Fruit fly (Drosophila melanogaster): ENCODE results near the gene ergic53.

Gene ergic53

DNA sequence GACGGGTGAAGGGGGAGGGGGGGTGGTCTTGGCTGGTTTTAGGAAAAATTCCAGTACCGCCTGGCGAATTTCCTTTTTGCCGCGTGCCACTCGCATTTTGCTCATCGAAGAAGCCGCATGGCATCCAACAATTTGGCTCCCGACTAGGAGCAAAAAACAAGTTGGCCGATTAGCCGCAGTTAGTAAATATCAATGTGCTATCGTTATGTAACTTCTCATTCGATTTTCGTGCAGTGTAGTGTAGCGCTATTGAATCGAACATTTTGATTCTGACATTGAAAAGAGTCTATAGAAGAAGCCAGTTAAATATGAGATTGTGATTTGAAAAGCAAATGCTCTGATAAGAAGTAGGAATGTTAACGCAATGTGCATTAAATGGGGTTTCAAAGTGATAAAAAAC is 5.1 kb upstream of the ergic53 start:
- no peak for TF ChIP-seq noc (tag; optimal IDR thresholded peaks at IDR 0.05)

dm6 chr3L:8536387-8536786 is 1.6 kb downstream of the ergic53 start:
- no peak for TF ChIP-seq noc (tag; optimal IDR thresholded peaks at IDR 0.05)

DNA sequence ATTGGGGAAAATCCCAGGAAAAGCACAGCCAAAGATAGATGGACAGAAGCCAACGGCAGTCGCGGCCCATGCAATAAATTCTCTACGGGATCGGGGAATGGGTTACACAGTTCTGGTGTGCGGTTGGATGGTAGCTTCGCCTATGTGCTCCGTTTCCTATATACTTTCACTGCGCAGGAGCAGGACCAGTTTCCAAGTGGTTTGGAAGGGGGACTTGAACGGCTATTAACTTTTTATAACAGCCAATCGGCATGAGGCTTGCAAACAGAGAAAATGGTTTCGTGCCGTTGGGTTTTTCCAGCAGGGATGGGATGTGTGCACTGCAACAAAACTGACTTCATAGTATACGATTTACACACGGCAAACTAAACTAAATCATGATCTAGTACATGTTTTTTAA is 3.6 kb downstream of the ergic53 start:
- TF ChIP-seq noc (tag; optimal IDR thresholded peaks at IDR 0.05) = no peak

DNA sequence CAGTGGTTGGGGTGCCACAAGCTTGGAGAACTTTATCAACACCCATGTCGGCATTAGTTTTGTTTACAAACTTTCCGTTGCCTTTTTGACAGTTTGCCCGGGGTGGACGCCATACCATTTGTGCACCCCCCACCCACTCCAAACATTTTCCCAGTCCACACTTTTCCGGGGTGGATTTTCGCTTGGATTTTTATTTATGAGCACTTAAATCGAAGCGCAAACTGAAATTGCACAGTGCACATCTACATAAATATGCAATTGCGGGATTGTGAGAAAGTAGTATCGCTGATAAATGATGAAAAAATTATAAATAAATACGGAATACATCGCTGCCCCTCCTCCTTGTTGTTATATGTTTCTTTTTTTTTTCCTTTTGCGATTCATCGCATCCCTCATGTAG is 5.7 kb downstream of the ergic53 start:
- TF ChIP-seq noc (tag; optimal IDR thresholded peaks at IDR 0.05) = no peak

- TF ChIP-seq noc (tag; optimal IDR thresholded peaks at IDR 0.05) = no peak
Measured at dm6 chr3L:8541669-8542068, 6.9 kb downstream of the ergic53 start.

dm6 chr3L:8542213-8542612 is 7.4 kb downstream of the ergic53 start:
- no peak for TF ChIP-seq noc (tag; optimal IDR thresholded peaks at IDR 0.05)

DNA sequence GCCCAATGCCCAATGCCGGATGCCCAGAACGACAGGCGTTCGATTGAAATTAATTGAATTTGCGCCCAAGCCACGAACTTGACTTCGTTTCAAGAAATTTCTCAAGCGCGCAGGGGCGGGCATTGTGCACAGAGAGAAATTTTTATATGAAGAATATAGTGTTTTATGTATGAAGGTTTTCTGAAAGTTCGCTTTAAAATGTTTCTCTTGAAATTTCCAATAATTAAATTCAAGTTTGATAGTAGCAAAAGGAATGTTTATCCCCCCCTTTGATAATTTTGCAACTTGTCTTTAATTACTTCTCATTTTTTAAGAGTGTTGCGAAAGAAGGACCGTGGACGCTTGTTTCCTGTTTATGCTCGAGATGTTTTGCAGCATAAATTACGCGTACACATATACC is 9.1 kb downstream of the ergic53 start:
- no peak for TF ChIP-seq noc (tag; optimal IDR thresholded peaks at IDR 0.05)

DNA sequence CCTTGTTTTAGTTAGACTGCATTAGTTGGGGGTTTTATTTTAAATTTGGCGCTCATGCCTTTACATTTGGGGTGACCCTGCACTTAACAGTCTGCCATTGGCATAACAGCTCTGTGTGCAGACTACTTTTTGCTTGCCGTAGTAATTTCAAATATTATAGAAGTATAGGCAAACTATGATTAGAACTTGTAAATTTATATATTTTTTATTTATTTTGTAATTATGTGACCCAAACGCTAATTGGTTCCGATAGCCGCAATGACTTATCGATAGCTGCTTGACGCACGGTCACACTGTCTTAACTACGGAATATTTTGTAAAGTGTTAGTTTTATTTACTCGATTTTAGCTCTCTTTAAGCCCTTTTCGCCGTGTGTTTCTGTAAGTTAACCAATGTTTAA is 9.9 kb downstream of the ergic53 start, which contains the start of gene rhea:
TSS of gene rhea (plus strand) at position 292 of the 400 bp plus-strand sequence.
- no peak for TF ChIP-seq noc (tag; optimal IDR thresholded peaks at IDR 0.05)

- TF ChIP-seq noc (tag; optimal IDR thresholded peaks at IDR 0.05) = peak; percentile 10
Measured at dm6 chr3L:8545473-8545872, 10.7 kb downstream of the ergic53 start.

DNA sequence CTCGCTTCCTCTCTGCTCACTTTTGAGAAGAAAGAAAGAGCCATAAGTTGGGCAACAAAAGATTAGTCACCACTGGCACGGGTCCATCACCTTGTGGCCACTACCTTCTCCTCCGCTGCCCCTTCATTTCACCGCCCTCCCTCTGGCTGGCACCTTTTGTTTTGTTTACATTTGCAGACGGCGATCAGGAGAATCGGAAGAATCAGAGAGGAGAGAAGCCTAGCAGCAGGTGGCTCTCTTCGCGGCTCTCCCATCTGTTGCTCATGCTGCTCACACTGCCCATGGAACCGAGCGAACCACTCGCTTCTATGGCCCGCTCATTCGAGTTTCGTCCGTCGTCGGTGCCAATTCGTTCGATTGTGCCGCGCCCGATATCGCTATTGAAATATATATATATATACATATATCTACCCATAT is 11.6 kb downstream of the ergic53 start:
- TF ChIP-seq noc (tag; optimal IDR thresholded peaks at IDR 0.05) = peak; percentile 37

DNA sequence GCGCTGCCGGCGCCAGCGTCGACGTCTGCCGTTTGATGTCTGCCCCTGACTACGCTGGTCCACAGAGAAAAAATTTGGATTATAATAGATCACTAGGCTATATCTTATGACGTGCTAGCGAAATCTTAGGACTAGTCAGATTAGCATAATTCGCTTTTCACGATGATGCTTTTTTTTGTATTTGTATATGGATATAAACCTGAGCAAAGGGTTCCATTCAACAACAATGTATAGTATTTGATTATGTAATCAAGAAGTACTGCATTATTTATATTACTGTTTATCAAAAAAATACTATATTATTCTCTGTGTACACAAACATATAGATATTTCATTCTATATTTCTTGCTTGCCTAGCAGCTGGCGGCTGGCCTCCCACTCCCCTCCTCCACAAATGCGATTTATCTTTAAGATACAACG is 12.3 kb downstream of the ergic53 start:
- peak; percentile 88 for TF ChIP-seq noc (tag; optimal IDR thresholded peaks at IDR 0.05)

- no peak for TF ChIP-seq noc (tag; optimal IDR thresholded peaks at IDR 0.05)
Measured at dm6 chr3L:8549183-8549890, 14.6 kb downstream of the ergic53 start.

DNA sequence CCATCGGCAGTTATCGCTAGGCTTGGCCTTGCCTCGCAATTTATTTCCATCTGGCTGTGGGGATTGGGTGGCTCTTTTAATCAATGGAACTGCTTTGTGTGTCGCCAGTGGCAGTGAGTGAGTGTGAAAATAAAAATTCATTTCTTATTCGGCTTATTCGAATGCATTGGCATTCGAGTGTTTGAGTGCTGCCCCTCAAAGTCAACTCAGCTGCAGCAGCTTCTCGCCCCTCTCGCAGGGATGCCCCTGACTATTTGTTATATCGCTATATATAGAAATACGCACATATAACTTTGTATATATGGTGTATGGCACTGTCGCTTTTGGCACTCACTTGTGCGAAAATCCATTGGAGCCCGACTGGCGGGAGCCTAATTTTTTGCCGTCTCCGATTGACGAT is 16.1 kb downstream of the ergic53 start:
- no peak for TF ChIP-seq noc (tag; optimal IDR thresholded peaks at IDR 0.05)

DNA sequence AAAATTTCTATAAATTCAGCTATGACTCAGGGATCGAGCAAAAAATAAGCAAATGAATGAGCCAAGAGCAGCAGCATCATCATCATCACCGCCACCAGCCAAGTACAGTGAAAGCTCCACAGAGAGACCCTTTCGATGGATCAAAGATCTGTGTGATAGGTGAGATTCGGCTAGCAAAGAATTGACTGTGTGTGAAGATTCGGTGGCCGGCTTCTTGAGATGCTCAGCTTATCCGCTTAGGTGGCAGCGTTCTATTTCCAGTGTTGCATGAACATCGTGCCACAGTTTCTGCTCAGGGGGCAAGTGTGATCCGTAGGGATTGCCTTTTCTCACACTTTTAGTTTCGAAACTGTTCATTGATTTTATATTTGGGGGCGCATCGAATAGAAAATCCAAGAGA is 18.3 kb downstream of the ergic53 start:
- TF ChIP-seq noc (tag; optimal IDR thresholded peaks at IDR 0.05) = peak; percentile 22

dm6 chr3L:8554024-8554642 is 19.4 kb downstream of the ergic53 start:
- TF ChIP-seq noc (tag; optimal IDR thresholded peaks at IDR 0.05) = no peak

DNA sequence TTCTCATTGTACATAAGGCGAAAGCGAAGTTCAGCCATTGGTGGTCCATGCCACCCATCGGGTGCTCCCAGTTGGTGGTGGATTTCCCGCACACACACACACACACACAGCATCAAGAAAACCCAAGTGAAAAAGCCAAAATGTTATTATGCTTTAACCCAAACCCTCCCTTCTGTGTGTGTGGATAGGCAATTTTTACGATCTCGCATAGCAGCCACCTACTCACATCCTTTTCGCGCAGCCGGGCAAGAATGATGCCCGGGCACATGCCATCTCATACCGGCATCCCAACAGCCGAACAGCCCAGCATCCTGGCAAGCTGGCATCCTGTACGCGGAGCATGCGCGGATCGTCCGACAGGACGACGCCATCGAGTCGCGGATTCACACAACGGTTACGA is 22.2 kb downstream of the ergic53 start:
- TF ChIP-seq noc (tag; optimal IDR thresholded peaks at IDR 0.05) = no peak

DNA sequence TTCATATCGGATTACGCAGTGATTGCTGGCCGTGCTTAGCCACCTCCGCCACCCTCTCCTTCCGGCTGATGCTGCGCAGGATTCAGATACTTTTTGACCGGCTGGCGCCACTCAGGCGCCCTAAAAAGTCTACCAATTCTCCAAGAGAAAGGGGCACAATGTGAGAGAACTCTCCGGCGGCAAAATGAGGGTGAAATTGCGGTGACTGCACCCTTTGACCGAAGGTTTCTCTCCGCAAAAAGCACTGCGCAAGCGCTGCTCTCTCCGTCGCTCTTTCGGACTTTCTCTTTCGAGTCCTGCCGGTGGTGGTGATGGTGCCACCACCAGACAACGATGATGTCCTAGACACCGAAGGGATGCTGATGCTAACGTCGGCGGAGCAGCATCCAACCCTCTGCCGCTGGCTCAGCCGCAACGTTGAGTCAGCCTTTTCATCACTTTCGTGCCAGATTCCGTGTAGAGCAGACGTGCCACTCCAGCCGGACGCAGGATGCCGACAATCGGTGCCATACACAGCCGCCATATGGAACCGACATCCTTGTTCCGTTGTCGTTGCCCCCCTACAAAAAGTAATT is 25.1 kb downstream of the ergic53 start:
- TF ChIP-seq noc (tag; optimal IDR thresholded peaks at IDR 0.05) = no peak

Measured in whole organism, larva.